Worm (Caenorhabditis elegans): ENCODE measurements around the gene dsh-1.

- TF ChIP-seq ztf-11 (tag; optimal IDR thresholded peaks at IDR 0.05) (no peak), snpc-4 (tag; optimal IDR thresholded peaks at IDR 0.05) (no peak), flh-1 (GFP tag; optimal IDR thresholded peaks at IDR 0.05) (no peak)
Observed at ce11 chrII:5241560-5241959, 16.4 kb upstream of the dsh-1 start, which contains the start of gene T16D1.1.
